Fruit fly (Drosophila melanogaster): ENCODE measurements around the gene Mcm6.

Mcm6 gene

DNA sequence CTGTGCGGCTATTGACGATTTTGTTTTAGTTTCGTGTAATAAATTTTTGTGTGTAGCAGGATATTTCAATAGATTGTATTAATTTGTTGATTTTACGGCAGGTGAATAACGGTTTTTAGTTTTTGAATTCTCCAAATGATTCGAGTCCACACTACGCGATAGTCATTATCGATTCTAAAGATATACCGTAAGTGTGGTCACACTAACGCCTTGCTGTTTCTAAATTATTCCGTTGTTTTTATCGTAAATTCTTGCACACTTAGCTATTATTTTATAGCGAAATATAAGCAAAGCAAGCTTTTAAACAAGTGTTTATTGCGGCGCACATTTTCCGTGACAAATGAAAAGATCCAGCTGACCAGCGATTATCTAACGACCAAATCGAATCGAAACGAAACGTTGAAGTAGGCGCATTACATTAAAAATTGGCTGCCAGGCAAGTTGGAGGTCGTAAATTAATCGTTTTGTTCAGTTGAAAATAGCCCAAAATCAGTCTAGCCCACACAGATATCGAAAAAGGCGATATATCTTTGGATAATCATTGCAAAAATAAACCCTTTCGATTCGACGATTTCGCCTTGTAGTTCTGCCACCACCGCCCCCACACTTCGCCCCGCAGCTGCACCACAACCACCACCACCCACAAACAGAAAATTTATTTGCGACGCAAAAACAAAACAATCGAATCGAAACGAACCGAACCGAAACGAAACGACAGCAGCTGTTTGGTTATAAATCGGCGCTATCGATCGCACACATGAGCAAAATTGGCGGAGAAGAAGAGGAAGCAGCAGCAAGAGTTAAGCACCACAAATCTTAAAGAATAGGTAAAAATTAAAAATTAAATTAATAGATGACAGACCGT, 9.7 kb downstream of the Mcm6 start, which contains the start of gene Pink1 (continued):
- TF ChIP-seq pnt (GFP tag; optimal IDR thresholded peaks at IDR 0.05), result no peak
- no peak for TF ChIP-seq Sry-β (GFP tag; optimal IDR thresholded peaks at IDR 0.05)
- TF ChIP-seq CG5245 (GFP tag; optimal IDR thresholded peaks at IDR 0.05), result no peak
- TF ChIP-seq Dbx (GFP tag; IDR thresholded peaks at IDR 0.05), result no peak
- no peak for TF ChIP-seq gro (GFP tag; optimal IDR thresholded peaks at IDR 0.05)
- TF ChIP-seq CG43689 (GFP tag; IDR thresholded peaks at IDR 0.05), result no peak
- no peak for TF ChIP-seq tap (tag; optimal IDR thresholded peaks at IDR 0.05)
- TF ChIP-seq Xbp1 (GFP tag; optimal IDR thresholded peaks at IDR 0.05), result no peak
- TF ChIP-seq knrl (GFP tag; IDR thresholded peaks at IDR 0.05; ENCODE audit: partially characterized antibody), result peak; percentile 57
- no peak for TF ChIP-seq sim (GFP tag; IDR thresholded peaks at IDR 0.05)
- peak; percentile 46; the same call in 2 of the 3 replicates for TF ChIP-seq CG16813 (GFP tag; IDR thresholded peaks at IDR 0.05; ENCODE audit: partially characterized antibody)
- no peak for TF ChIP-seq CG11093 (GFP tag; IDR thresholded peaks at IDR 0.05)
- TF ChIP-seq CG13123 (GFP tag; optimal IDR thresholded peaks at IDR 0.05), result no peak
- no peak for TF ChIP-seq ind (GFP tag; optimal IDR thresholded peaks at IDR 0.05)
- TF ChIP-seq CG3163 (GFP tag; optimal IDR thresholded peaks at IDR 0.05), result no peak
- TF ChIP-seq Vsx1 (GFP tag; optimal IDR thresholded peaks at IDR 0.05), result no peak
- no peak for TF ChIP-seq CG8944 (GFP tag; optimal IDR thresholded peaks at IDR 0.05)
- TF ChIP-seq Rfx (GFP tag; IDR thresholded peaks at IDR 0.05), result no peak
- TF ChIP-seq Xrp1 (GFP tag; IDR thresholded peaks at IDR 0.05), result no peak
- TF ChIP-seq hkb (optimal IDR thresholded peaks at IDR 0.05), result no peak
- no peak for TF ChIP-seq hkb (GFP tag; IDR thresholded peaks at IDR 0.05)
- no peak for TF ChIP-seq dan (GFP tag; IDR thresholded peaks at IDR 0.05)
- TF ChIP-seq kah (GFP tag; optimal IDR thresholded peaks at IDR 0.05), result no peak
- no peak for TF ChIP-seq bcd (GFP tag; optimal IDR thresholded peaks at IDR 0.05)
- TF ChIP-seq sd (tag; optimal IDR thresholded peaks at IDR 0.05), result no peak
- TF ChIP-seq Spps (tag; optimal IDR thresholded peaks at IDR 0.05), result no peak
- TF ChIP-seq CG6254 (GFP tag; optimal IDR thresholded peaks at IDR 0.05), result no peak
- TF ChIP-seq da (GFP tag; optimal IDR thresholded peaks at IDR 0.05), result no peak
- TF ChIP-seq CG9609 (GFP tag; optimal IDR thresholded peaks at IDR 0.05), result no peak
- no peak for TF ChIP-seq H2.0 (GFP tag; IDR thresholded peaks at IDR 0.05)
- TF ChIP-seq CG18599 (GFP tag; optimal IDR thresholded peaks at IDR 0.05), result no peak
- no peak for TF ChIP-seq kay (GFP tag; optimal IDR thresholded peaks at IDR 0.05)
- no peak for TF ChIP-seq CG3838 (GFP tag; optimal IDR thresholded peaks at IDR 0.05)
- no peak for TF ChIP-seq aop (GFP tag; IDR thresholded peaks at IDR 0.05)
- no peak for TF ChIP-seq CG1603 (tag; optimal IDR thresholded peaks at IDR 0.05)
- TF ChIP-seq CG12104 (GFP tag; optimal IDR thresholded peaks at IDR 0.05), result no peak
- TF ChIP-seq croc (GFP tag; conservative IDR thresholded peaks at IDR 0.05), result no peak
- TF ChIP-seq sug (tag; optimal IDR thresholded peaks at IDR 0.05), result peak; percentile 14
- TF ChIP-seq Trl (optimal IDR thresholded peaks at IDR 0.05), result no peak
- no peak for TF ChIP-seq Trl (GFP tag; optimal IDR thresholded peaks at IDR 0.05)
- TF ChIP-seq CG42726 (GFP tag; IDR thresholded peaks at IDR 0.05; ENCODE audit: partially characterized antibody), result 0 out of 2 replicates have a peak, but pooled peaks have one; percentile 27
- no peak for TF ChIP-seq BtbVII (GFP tag; optimal IDR thresholded peaks at IDR 0.05)
- TF ChIP-seq zfh1 (GFP tag; IDR thresholded peaks at IDR 0.05), result no peak
- TF ChIP-seq CG11247 (GFP tag; IDR thresholded peaks at IDR 0.05), result no peak
- TF ChIP-seq CG7928 (GFP tag; optimal IDR thresholded peaks at IDR 0.05), result no peak
- no peak for TF ChIP-seq bigmax (GFP tag; optimal IDR thresholded peaks at IDR 0.05)
- TF ChIP-seq bab2 (GFP tag; optimal IDR thresholded peaks at IDR 0.05), result no peak
- no peak for TF ChIP-seq CG3995 (GFP tag; optimal IDR thresholded peaks at IDR 0.05)
- no peak for TF ChIP-seq CG11560 (tag; IDR thresholded peaks at IDR 0.05)
- TF ChIP-seq GATAe (GFP tag; conservative IDR thresholded peaks at IDR 0.05), result no peak
- TF ChIP-seq CkIIα-i1 (GFP tag; IDR thresholded peaks at IDR 0.05), result no peak
- TF ChIP-seq usp (GFP tag; optimal IDR thresholded peaks at IDR 0.05), result no peak
